Worm (Caenorhabditis elegans) whole organism, L4 larva: Measurements from ENCODE around the gene str-5.

Experiments used
- ces-1 ChIP-seq: fragments of 150-350 bp; sonication (generic microtip); optimal IDR thresholded peaks from 4 replicates; lab custom pipeline; 2014; ENCODE audit warnings: missing biosample characterization, missing genetic modification reagents, missing genetic modification characterization
- lin-39 ChIP-seq: fragments of 150-350 bp; optimal IDR thresholded peaks from 2 replicates; lab custom pipeline; 2014; ENCODE audit warnings: missing biosample characterization, missing genetic modification reagents, missing genetic modification characterization

- no peak for TF ChIP-seq ces-1 (GFP tag; lab: Kevin White, UChicago)
- TF ChIP-seq lin-39 (tag; lab: Kevin White, UChicago): no peak
These were observed 43.0 kb downstream of the str-5 start, which contains the start of gene nhr-223 for ce11 chrV:15796087-15796486.
